Fruit fly (Drosophila melanogaster): ENCODE data around the gene ear.
A peak's percentile ranks its signal among the peaks of the same experiment; 100 is the strongest.

Gene ear

dm6 chr3R:15320747-15321085 lies at the start of gene ear:
ear (plus strand) TSS chr3R:15320756.
- TF ChIP-seq CG6163 (GFP tag; IDR thresholded peaks at IDR 0.05), result no peak
- TF ChIP-seq dsx (GFP tag; optimal IDR thresholded peaks at IDR 0.05; ENCODE audit: poor library complexity, severe bottlenecking), result peak; percentile 3
- no peak for TF ChIP-seq CG3919 (GFP tag; optimal IDR thresholded peaks at IDR 0.05)

- TF ChIP-seq CG6792 (GFP tag; optimal IDR thresholded peaks at IDR 0.05), result peak; percentile 96
- TF ChIP-seq CG31627 (GFP tag; optimal IDR thresholded peaks at IDR 0.05), result peak; percentile 97
- no peak for TF ChIP-seq CG10631 (GFP tag; optimal IDR thresholded peaks at IDR 0.05)
- TF ChIP-seq CG7368 (GFP tag; optimal IDR thresholded peaks at IDR 0.05), result peak; percentile 96
- TF ChIP-seq acj6 (GFP tag; optimal IDR thresholded peaks at IDR 0.05), result peak; percentile 97
- TF ChIP-seq Sox102F (GFP tag; optimal IDR thresholded peaks at IDR 0.05), result peak; percentile 79
- peak in 1 of 2 experiments; percentile 97 for TF ChIP-seq ss (GFP tag; optimal IDR thresholded peaks at IDR 0.05)
- TF ChIP-seq Ets96B (tag; optimal IDR thresholded peaks at IDR 0.05), result peak; percentile 98
- peak; percentile 94 for TF ChIP-seq CG6854 (GFP tag; optimal IDR thresholded peaks at IDR 0.05)
- TF ChIP-seq CG6276 (GFP tag; optimal IDR thresholded peaks at IDR 0.05), result no peak
- peak; percentile 97 for TF ChIP-seq Sox14 (GFP tag; optimal IDR thresholded peaks at IDR 0.05)
- peak; percentile 95 for TF ChIP-seq Lpt (GFP tag; optimal IDR thresholded peaks at IDR 0.05)
- TF ChIP-seq Eip93F (GFP tag; optimal IDR thresholded peaks at IDR 0.05), result no peak
- TF ChIP-seq Hr39 (GFP tag; optimal IDR thresholded peaks at IDR 0.05), result peak; percentile 93
- peak; percentile 98 for TF ChIP-seq OdsH (GFP tag; optimal IDR thresholded peaks at IDR 0.05)
- peak; percentile 96 for TF ChIP-seq Sox15 (GFP tag; optimal IDR thresholded peaks at IDR 0.05)
- peak; percentile 93 for TF ChIP-seq CG1621 (tag; optimal IDR thresholded peaks at IDR 0.05)
- peak; percentile 97 for TF ChIP-seq CG34406 (GFP tag; optimal IDR thresholded peaks at IDR 0.05)
- TF ChIP-seq CG8319 (GFP tag; optimal IDR thresholded peaks at IDR 0.05), result peak; percentile 95
- peak; percentile 95 for TF ChIP-seq CG11902 (GFP tag; optimal IDR thresholded peaks at IDR 0.05)
- TF ChIP-seq esn (GFP tag; optimal IDR thresholded peaks at IDR 0.05), result peak; percentile 98
- no peak for TF ChIP-seq CG16779 (tag; optimal IDR thresholded peaks at IDR 0.05)
- TF ChIP-seq vri (GFP tag; optimal IDR thresholded peaks at IDR 0.05), result peak; percentile 93
- peak; percentile 97 for TF ChIP-seq dsx (GFP tag; optimal IDR thresholded peaks at IDR 0.05; ENCODE audit: poor library complexity, severe bottlenecking)
- peak; percentile 99 for TF ChIP-seq svp (GFP tag)
- peak; percentile 96 for TF ChIP-seq Eip75B (GFP tag; optimal IDR thresholded peaks at IDR 0.05)
- TF ChIP-seq pdm3 (GFP tag; optimal IDR thresholded peaks at IDR 0.05), result peak; percentile 97
- TF ChIP-seq eg (GFP tag; IDR thresholded peaks at IDR 0.05), result peak; percentile 97
- TF ChIP-seq net (GFP tag; optimal IDR thresholded peaks at IDR 0.05), result peak; percentile 96
- peak; percentile 98 for TF ChIP-seq CG32006 (GFP tag; optimal IDR thresholded peaks at IDR 0.05)
- TF ChIP-seq CG9139 (GFP tag; optimal IDR thresholded peaks at IDR 0.05), result no peak
- peak; percentile 97 for TF ChIP-seq lz (GFP tag; optimal IDR thresholded peaks at IDR 0.05)
- peak; percentile 97 for TF ChIP-seq cyc (GFP tag; optimal IDR thresholded peaks at IDR 0.05)
- peak; percentile 98 for TF ChIP-seq CG6808 (GFP tag; optimal IDR thresholded peaks at IDR 0.05)
- TF ChIP-seq CG8632 (GFP tag; optimal IDR thresholded peaks at IDR 0.05), result peak; percentile 97
- peak; percentile 94 for TF ChIP-seq Gug (GFP tag; IDR thresholded peaks at IDR 0.05)
- peak; percentile 98 for TF ChIP-seq achi (GFP tag; optimal IDR thresholded peaks at IDR 0.05)
- peak; percentile 28 to 92 for TF ChIP-seq salr (GFP tag; optimal IDR thresholded peaks at IDR 0.05)
- peak; percentile 98 for TF ChIP-seq Hr4 (GFP tag; optimal IDR thresholded peaks at IDR 0.05)
- TF ChIP-seq Smox (GFP tag; optimal IDR thresholded peaks at IDR 0.05), result peak; percentile 97
- TF ChIP-seq CG3919 (GFP tag; optimal IDR thresholded peaks at IDR 0.05), result peak; percentile 98
- peak; percentile 94 for TF ChIP-seq Ets21C (GFP tag; optimal IDR thresholded peaks at IDR 0.05)
- TF ChIP-seq fd59A (GFP tag; optimal IDR thresholded peaks at IDR 0.05), result peak; percentile 96
- TF ChIP-seq fd85E (GFP tag; optimal IDR thresholded peaks at IDR 0.05), result no peak
- TF ChIP-seq CG10669 (GFP tag; optimal IDR thresholded peaks at IDR 0.05), result peak; percentile 98
- TF ChIP-seq CG8119 (GFP tag; IDR thresholded peaks at IDR 0.05), result peak; percentile 98
- TF ChIP-seq fkh (GFP tag; optimal IDR thresholded peaks at IDR 0.05), result no peak
- peak; percentile 97 for TF ChIP-seq topi (GFP tag; optimal IDR thresholded peaks at IDR 0.05)
- peak; percentile 89 for TF ChIP-seq dac (GFP tag; optimal IDR thresholded peaks at IDR 0.05)
Observed at dm6 chr3R:15275158-15275623, 45.4 kb upstream of the ear start, which contains the start of the genes Cp190 and CG4338. Cp190 (minus strand) TSS chr3R:15275241. CG4338 (plus strand) TSS chr3R:15275522.
